Fruit fly (Drosophila melanogaster) whole organism, wandering third instar larva: ENCODE results near the gene SkpC.

Experiments used
- Abd-B ChIP-seq: fragments of >200 bp; optimal IDR thresholded peaks from 2 replicates; lab custom pipeline; 2017; ENCODE audit warnings: missing biosample characterization, missing genetic modification characterization
- CG32264 ChIP-seq: fragments of 200-800 bp; sonication (Bioruptor generic); optimal IDR thresholded peaks from 2 replicates; lab custom pipeline; 2016; ENCODE audit warnings: missing biosample characterization, missing genetic modification characterization
- CG9705 ChIP-seq: fragments of 200-800 bp; sonication (Bioruptor generic); optimal IDR thresholded peaks from 2 replicates; lab custom pipeline; 2018; ENCODE audit warnings: missing biosample characterization, mild to moderate bottlenecking, missing genetic modification characterization
- CrebA ChIP-seq: fragments of 200-800 bp; sonication (Bioruptor generic); optimal IDR thresholded peaks from 2 replicates; lab custom pipeline; 2016; ENCODE audit warnings: missing biosample characterization, mild to moderate bottlenecking, missing genetic modification characterization, borderline replicate concordance
- Dfd ChIP-seq: fragments of >200 bp; optimal IDR thresholded peaks from 2 replicates; lab custom pipeline; 2017; ENCODE audit warnings: missing biosample characterization, missing genetic modification characterization
- Dif ChIP-seq: fragments of 200-275, 200-300 bp; sonication (Bioruptor generic); optimal IDR thresholded peaks from 2 replicates; lab custom pipeline; 2018; ENCODE audit warnings: missing biosample characterization, missing genetic modification characterization; ENCODE audit not compliant: partially characterized antibody
- GATAd ChIP-seq: sonication (Bioruptor generic); optimal IDR thresholded peaks from 2 replicates; lab custom pipeline; 2016; ENCODE audit warnings: missing biosample characterization, missing genetic modification characterization
- HLH106 ChIP-seq: fragments of 200-800 bp; optimal IDR thresholded peaks from 3 replicates; lab custom pipeline; 2019; ENCODE audit warnings: missing biosample characterization, mild to moderate bottlenecking, missing genetic modification characterization, moderate library complexity
- Hnf4 ChIP-seq: fragments of 200-800 bp; sonication (Bioruptor generic); optimal IDR thresholded peaks from 2 replicates; lab custom pipeline; 2016; ENCODE audit warnings: missing biosample characterization, mild to moderate bottlenecking, missing genetic modification characterization
- Hr78 ChIP-seq: fragments of >200 bp; optimal IDR thresholded peaks from 2 replicates; lab custom pipeline; 2017; ENCODE audit warnings: missing biosample characterization, missing genetic modification characterization
- Hr83 ChIP-seq: fragments of 200-300 bp; sonication (Bioruptor generic); optimal IDR thresholded peaks from 2 replicates; lab custom pipeline; 2016; ENCODE audit warnings: missing biosample characterization, mild to moderate bottlenecking, missing genetic modification characterization, moderate library complexity; ENCODE audit not compliant: poor library complexity, severe bottlenecking
- Jra ChIP-seq: sonication (Bioruptor generic); optimal IDR thresholded peaks from 2 replicates; lab custom pipeline; 2016; ENCODE audit warnings: missing biosample characterization, missing genetic modification characterization
- Mio ChIP-seq: sonication (Bioruptor generic); optimal IDR thresholded peaks from 2 replicates; lab custom pipeline; 2016; ENCODE audit warnings: missing biosample characterization, missing genetic modification characterization
- Myc ChIP-seq: fragments of >200 bp; optimal IDR thresholded peaks from 2 replicates; lab custom pipeline; 2017
- N ChIP-seq: fragments of >200 bp; optimal IDR thresholded peaks from 2 replicates; lab custom pipeline; 2018; ENCODE audit warnings: missing biosample characterization, missing external identifiers, missing genetic modification characterization
- OdsH ChIP-seq: fragments of 200-800 bp; sonication (Bioruptor generic); optimal IDR thresholded peaks from 2 replicates; lab custom pipeline; 2016; ENCODE audit warnings: missing biosample characterization, mild to moderate bottlenecking, missing genetic modification characterization
- Rel ChIP-seq, 2 experiments: fragments of 200-800 bp; sonication (Bioruptor generic) in 1 of 2; optimal IDR thresholded peaks; 2 replicates in 1 of 2; 3 replicates in 1 of 2; lab custom pipeline; 2016 to 2019; ENCODE audit warnings: mild to moderate bottlenecking in 2 of 2, missing biosample characterization in 2 of 2, missing genetic modification characterization in 2 of 2, moderate library complexity in 1 of 2
- Sp1 ChIP-seq: fragments of 200-800 bp; sonication (Bioruptor generic); optimal IDR thresholded peaks from 3 replicates; lab custom pipeline; 2019; ENCODE audit warnings: missing biosample characterization, mild to moderate bottlenecking, missing genetic modification characterization, moderate library complexity
- Vsx2 ChIP-seq: fragments of 200-300, 225-300 bp; sonication (Bioruptor generic); optimal IDR thresholded peaks from 2 replicates; lab custom pipeline; 2018; ENCODE audit warnings: missing biosample characterization, missing genetic modification characterization; ENCODE audit not compliant: partially characterized antibody
- br ChIP-seq: fragments of 200-800 bp; sonication (Bioruptor generic); optimal IDR thresholded peaks from 2 replicates; lab custom pipeline; 2016; ENCODE audit warnings: missing biosample characterization, missing genetic modification characterization
- brk ChIP-seq: fragments of 200-800 bp; sonication (Bioruptor generic); optimal IDR thresholded peaks from 2 replicates; lab custom pipeline; 2016; ENCODE audit warnings: missing biosample characterization, mild to moderate bottlenecking, missing genetic modification characterization
- dl ChIP-seq, 2 experiments: fragments of 175-275, 200-275 bp in 1 of 2; fragments of 200-275 bp in 1 of 2; sonication (Bioruptor generic); optimal IDR thresholded peaks; lab custom pipeline; 2018; ENCODE audit warnings: mild to moderate bottlenecking in 2 of 2, missing biosample characterization in 2 of 2, missing genetic modification characterization in 2 of 2, moderate library complexity in 2 of 2; ENCODE audit not compliant: partially characterized antibody in 2 of 2, insufficient read depth in 1 of 2
- dmrt93B ChIP-seq: fragments of 200-800 bp; sonication (Bioruptor generic); optimal IDR thresholded peaks from 2 replicates; lab custom pipeline; 2018; ENCODE audit warnings: missing biosample characterization, mild to moderate bottlenecking, missing genetic modification characterization
- dsf ChIP-seq: sonication (Bioruptor generic); optimal IDR thresholded peaks from 2 replicates; lab custom pipeline; 2016; ENCODE audit warnings: missing biosample characterization, missing genetic modification characterization, borderline replicate concordance
- ey ChIP-seq: fragments of 200-800 bp; sonication (Bioruptor generic); optimal IDR thresholded peaks from 2 replicates; lab custom pipeline; 2016; ENCODE audit warnings: missing biosample characterization, missing genetic modification characterization
- foxo ChIP-seq, 2 experiments: fragments of 200-800 bp; sonication (Bioruptor generic); optimal IDR thresholded peaks; 2 replicates in 1 of 2; 3 replicates in 1 of 2; lab custom pipeline; 2016 to 2017; ENCODE audit warnings: missing biosample characterization in 2 of 2, missing genetic modification characterization in 2 of 2
- fru ChIP-seq: fragments of 200-800 bp; sonication (Bioruptor generic); optimal IDR thresholded peaks from 3 replicates; lab custom pipeline; 2016; ENCODE audit warnings: missing biosample characterization, mild to moderate bottlenecking, missing genetic modification characterization
- h ChIP-seq: fragments of 200-800 bp; sonication (Bioruptor generic); optimal IDR thresholded peaks from 3 replicates; lab custom pipeline; 2016; ENCODE audit warnings: missing biosample characterization, mild to moderate bottlenecking, missing genetic modification characterization
- jim ChIP-seq: fragments of 175-275, 200-325 bp; sonication (Bioruptor generic); optimal IDR thresholded peaks from 2 replicates; lab custom pipeline; 2016; ENCODE audit warnings: missing biosample characterization, mild to moderate bottlenecking, missing genetic modification characterization
- lola ChIP-seq: fragments of >200 bp; optimal IDR thresholded peaks from 2 replicates; lab custom pipeline; 2017; ENCODE audit warnings: missing biosample characterization, missing genetic modification characterization
- pan ChIP-seq: fragments of >200 bp; optimal IDR thresholded peaks from 2 replicates; lab custom pipeline; 2017
- psq ChIP-seq: fragments of 200-800 bp; sonication (Bioruptor generic); optimal IDR thresholded peaks from 3 replicates; lab custom pipeline; 2017; ENCODE audit warnings: missing biosample characterization, mild to moderate bottlenecking, missing genetic modification characterization, moderate library complexity
- rgr ChIP-seq: fragments of 200-800 bp; sonication (Bioruptor generic); optimal IDR thresholded peaks from 3 replicates; lab custom pipeline; 2016; ENCODE audit warnings: missing biosample characterization, mild to moderate bottlenecking, missing genetic modification characterization
- sage ChIP-seq: fragments of 200-800 bp; sonication (Bioruptor generic); optimal IDR thresholded peaks from 2 replicates; lab custom pipeline; 2016; ENCODE audit warnings: missing biosample characterization, mild to moderate bottlenecking, missing genetic modification characterization
- sv ChIP-seq: fragments of 200-800 bp; sonication (Bioruptor generic); optimal IDR thresholded peaks from 3 replicates; lab custom pipeline; 2016; ENCODE audit warnings: missing biosample characterization, missing genetic modification characterization
- tai ChIP-seq: sonication (Bioruptor generic); optimal IDR thresholded peaks from 2 replicates; lab custom pipeline; 2016; ENCODE audit warnings: missing biosample characterization, missing genetic modification characterization
- usp ChIP-seq: fragments of >200 bp; optimal IDR thresholded peaks from 2 replicates; lab custom pipeline; 2017; ENCODE audit warnings: missing biosample characterization, missing genetic modification characterization
- woc ChIP-seq: sonication (Bioruptor generic); optimal IDR thresholded peaks from 2 replicates; lab custom pipeline; 2016; ENCODE audit warnings: missing biosample characterization, mild to moderate bottlenecking, missing genetic modification characterization

The SkpC gene

dm6 chrX:19815772-19816171 is at the start of gene SkpC:
Gene SkpC, plus strand, starts transcription at chrX:19816072.
- TF ChIP-seq Sp1 (GFP tag; lab: Kevin White, UChicago) (no peak), dl (GFP tag; optimal IDR thresholded peaks at IDR 0.05; lab: Kevin White, UChicago; ENCODE audit: insufficient read depth in 1 of 2, partially characterized antibody in 2 of 2) (no peak), br (GFP tag; lab: Kevin White, UChicago) (no peak), CG9705 (GFP tag; lab: Kevin White, UChicago) (no peak), Vsx2 (no peak), brk (no peak), h (no peak), fru (no peak), tai (GFP tag; lab: Kevin White, UChicago) (no peak), jim (GFP tag; lab: Kevin White, UChicago) (no peak), HLH106 (no peak), sv (GFP tag; lab: Kevin White, UChicago) (no peak), dmrt93B (GFP tag; lab: Kevin White, UChicago) (no peak), Abd-B (GFP tag; lab: Kevin White, UChicago) (no peak), woc (GFP tag; lab: Kevin White, UChicago) (no peak), Hr78 (GFP tag; lab: Kevin White, UChicago) (no peak), sage (no peak)
- TF ChIP-seq, all 38 proteins: peak for 0

- TF ChIP-seq Jra (GFP tag; lab: Kevin White, UChicago) (peak; percentile 31), jim (GFP tag; lab: Kevin White, UChicago) (no peak), pan (lab: Kevin White, UChicago) (no peak), OdsH (GFP tag; lab: Kevin White, UChicago) (no peak), dl (GFP tag; optimal IDR thresholded peaks at IDR 0.05; lab: Kevin White, UChicago; ENCODE audit: insufficient read depth in 1 of 2, partially characterized antibody in 2 of 2) (no peak), br (GFP tag; lab: Kevin White, UChicago) (peak; percentile 27), fru (peak; percentile 69), HLH106 (peak; percentile 47), Sp1 (GFP tag; lab: Kevin White, UChicago) (peak; percentile 61), Dif (GFP tag; lab: Kevin White, UChicago) (no peak), CG9705 (GFP tag; lab: Kevin White, UChicago) (peak; percentile 19), tai (GFP tag; lab: Kevin White, UChicago) (no peak), Hnf4 (GFP tag; lab: Kevin White, UChicago) (peak; percentile 47), Hr83 (GFP tag; lab: Kevin White, UChicago) (no peak), N (GFP tag; lab: Kevin White, UChicago) (no peak), Mio (GFP tag; lab: Kevin White, UChicago) (no peak), usp (GFP tag; lab: Kevin White, UChicago) (no peak), psq (GFP tag; lab: Kevin White, UChicago) (peak; percentile 78), dmrt93B (GFP tag; lab: Kevin White, UChicago) (peak; percentile 36), sv (GFP tag; lab: Kevin White, UChicago) (no peak), foxo (GFP tag; optimal IDR thresholded peaks at IDR 0.05; lab: Kevin White, UChicago) (peak in 1 of 2 experiments; percentile 68), Abd-B (GFP tag; lab: Kevin White, UChicago) (no peak), dsf (GFP tag; lab: Kevin White, UChicago) (no peak), GATAd (GFP tag; lab: Kevin White, UChicago) (no peak), lola (GFP tag; lab: Kevin White, UChicago) (no peak), brk (no peak), sage (no peak), Dfd (GFP tag; lab: Kevin White, UChicago) (no peak), Myc (no peak), h (peak; percentile 72), CG32264 (GFP tag; lab: Kevin White, UChicago) (peak; percentile 13), rgr (GFP tag; lab: Kevin White, UChicago) (peak; percentile 58), CrebA (peak; percentile 2), ey (peak; percentile 62), Vsx2 (no peak), woc (GFP tag; lab: Kevin White, UChicago) (peak; percentile 46), Rel (GFP tag; optimal IDR thresholded peaks at IDR 0.05; lab: Kevin White, UChicago) (no peak), Rel (tag; optimal IDR thresholded peaks at IDR 0.05; lab: Kevin White, UChicago) (no peak), Hr78 (GFP tag; lab: Kevin White, UChicago) (no peak)
These were observed 45.9 kb upstream of the SkpC start for dm6 chrX:19769821-19770519.
